Fruit fly (Drosophila melanogaster): ENCODE measurements around the gene CG4238.
A peak's percentile ranks its signal among the peaks of the same experiment; 100 is the strongest.

CG4238 gene

DNA sequence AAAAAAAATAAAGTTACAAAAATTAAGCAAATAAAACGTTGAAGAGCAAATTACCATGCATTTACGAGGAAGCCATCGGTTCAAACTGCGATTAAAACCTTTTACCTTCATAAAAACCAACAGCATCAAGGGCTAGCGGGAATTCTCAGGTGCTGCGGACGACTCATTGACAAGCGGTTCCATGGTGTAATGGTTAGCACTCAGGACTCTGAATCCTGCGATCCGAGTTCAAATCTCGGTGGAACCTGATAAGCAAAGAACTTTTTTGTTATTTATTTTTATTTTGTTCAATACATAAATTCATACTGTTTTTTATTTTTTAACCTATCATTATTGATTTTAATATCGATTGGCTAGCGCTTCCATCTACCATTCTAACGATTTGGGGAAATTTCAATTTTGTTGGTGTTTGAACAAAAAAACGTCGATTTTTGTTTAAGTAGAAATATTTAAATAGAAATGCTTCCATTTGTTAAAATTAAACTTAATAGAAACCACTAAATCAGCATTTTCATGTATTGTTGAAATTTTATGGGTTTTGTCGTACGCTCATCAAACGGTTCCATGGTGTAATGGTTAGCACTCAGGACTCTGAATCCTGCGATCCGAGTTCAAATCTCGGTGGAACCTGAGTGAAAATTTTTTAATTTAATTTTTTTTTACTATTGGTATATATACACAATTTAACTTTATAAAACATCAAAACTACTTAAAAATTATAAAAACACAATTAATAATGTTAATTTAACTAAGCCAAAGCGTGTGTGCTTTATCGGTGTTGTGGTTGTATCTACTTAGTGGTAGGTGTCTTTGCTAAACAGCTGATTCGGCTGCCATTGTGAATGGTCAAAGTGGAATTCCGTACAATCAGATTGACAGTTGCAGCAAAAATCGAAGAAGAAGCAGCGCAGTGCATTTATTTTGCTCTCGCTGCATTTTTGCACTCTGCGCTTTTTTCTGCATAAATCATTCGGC is at the start of gene CG4238 (continued):
- TF ChIP-seq CG6272 (GFP tag; IDR thresholded peaks at IDR 0.05) (no peak), btn (GFP tag; optimal IDR thresholded peaks at IDR 0.05) (no peak), CG8359 (GFP tag; optimal IDR thresholded peaks at IDR 0.05; ENCODE audit: borderline replicate concordance) (no peak), kay (GFP tag; optimal IDR thresholded peaks at IDR 0.05) (no peak), amos (GFP tag; IDR thresholded peaks at IDR 0.05; ENCODE audit: partially characterized antibody) (peak; percentile 71), CG12104 (GFP tag; optimal IDR thresholded peaks at IDR 0.05) (no peak), nerfin-2 (GFP tag; IDR thresholded peaks at IDR 0.05; ENCODE audit: partially characterized antibody) (peak; percentile 52), CG13296 (GFP tag; optimal IDR thresholded peaks at IDR 0.05) (no peak), lab (GFP tag; optimal IDR thresholded peaks at IDR 0.05) (no peak), pb (GFP tag; optimal IDR thresholded peaks at IDR 0.05) (no peak), lmd (GFP tag; IDR thresholded peaks at IDR 0.05) (no peak), klu (GFP tag; IDR thresholded peaks at IDR 0.05) (no peak), Dfd (GFP tag; optimal IDR thresholded peaks at IDR 0.05) (no peak), ro (GFP tag; IDR thresholded peaks at IDR 0.05) (no peak), Camta (GFP tag; optimal IDR thresholded peaks at IDR 0.05) (no peak), CG2116 (GFP tag; optimal IDR thresholded peaks at IDR 0.05) (peak; percentile 9), CG10209 (GFP tag; optimal IDR thresholded peaks at IDR 0.05) (no peak), tin (GFP tag; optimal IDR thresholded peaks at IDR 0.05) (no peak), CG7963 (GFP tag; IDR thresholded peaks at IDR 0.05; ENCODE audit: partially characterized antibody) (peak; percentile 50), unpg (GFP tag; optimal IDR thresholded peaks at IDR 0.05) (no peak), CG8478 (optimal IDR thresholded peaks at IDR 0.05) (no peak), ftz-f1 (GFP tag; optimal IDR thresholded peaks at IDR 0.05) (no peak), CG7357 (GFP tag; IDR thresholded peaks at IDR 0.05) (no peak), Sry-δ (GFP tag; optimal IDR thresholded peaks at IDR 0.05) (no peak), C15 (GFP tag; IDR thresholded peaks at IDR 0.05) (no peak), wor (GFP tag; IDR thresholded peaks at IDR 0.05) (no peak), Xbp1 (GFP tag; optimal IDR thresholded peaks at IDR 0.05) (no peak), CrebB (tag; optimal IDR thresholded peaks at IDR 0.05) (no peak), CG2129 (GFP tag; IDR thresholded peaks at IDR 0.05; ENCODE audit: partially characterized antibody) (no peak), sug (tag; optimal IDR thresholded peaks at IDR 0.05) (peak; percentile 22), CG18764 (GFP tag; optimal IDR thresholded peaks at IDR 0.05) (no peak), CG2678 (tag; optimal IDR thresholded peaks at IDR 0.05) (no peak), dmrt99B (tag; optimal IDR thresholded peaks at IDR 0.05) (no peak), CG10274 (GFP tag; optimal IDR thresholded peaks at IDR 0.05) (no peak), otp (GFP tag; IDR thresholded peaks at IDR 0.05) (no peak), Med (GFP tag) (peak; percentile 61), HLH54F (GFP tag; optimal IDR thresholded peaks at IDR 0.05) (no peak), GATAe (GFP tag; conservative IDR thresholded peaks at IDR 0.05) (no peak), CG42726 (GFP tag; IDR thresholded peaks at IDR 0.05; ENCODE audit: partially characterized antibody) (peak; percentile 88), jigr1 (GFP tag; IDR thresholded peaks at IDR 0.05) (no peak), CG34224 (GFP tag; IDR thresholded peaks at IDR 0.05; ENCODE audit: partially characterized antibody) (peak; percentile 50; the same call in 1 of the 3 replicates), hbn (GFP tag; IDR thresholded peaks at IDR 0.05; ENCODE audit: partially characterized antibody) (peak; percentile 23; the same call in 1 of the 2 replicates), ase (GFP tag; IDR thresholded peaks at IDR 0.05) (no peak), oc (tag; optimal IDR thresholded peaks at IDR 0.05) (no peak), Rfx (GFP tag; IDR thresholded peaks at IDR 0.05) (no peak), toy (GFP tag; IDR thresholded peaks at IDR 0.05) (no peak), Drgx (GFP tag; IDR thresholded peaks at IDR 0.05) (no peak), Scr (GFP tag; IDR thresholded peaks at IDR 0.05; ENCODE audit: partially characterized antibody) (peak; percentile 68), Usf (GFP tag; optimal IDR thresholded peaks at IDR 0.05) (no peak)
